Worm (Caenorhabditis elegans) whole organism, midembryonic: Measurements from ENCODE around the gene cdr-6.

ENCODE experiments used
- T22C8.4 ChIP-seq: fragments of 200-800 bp; sonication (Bioruptor generic); IDR thresholded peaks from 2 replicates; pipeline ENCODE4 v1.3.6; 2022; ENCODE audit warnings: missing genetic modification characterization, missing compliant biosample characterization
- flt-1 ChIP-seq: fragments of 200-800 bp; sonication (Bioruptor generic); IDR thresholded peaks from 2 replicates; pipeline ENCODE4 v1.3.6; 2022; ENCODE audit warnings: missing genetic modification characterization, missing compliant biosample characterization
- ref-1 ChIP-seq: fragments of 200-800 bp; sonication (Bioruptor generic); conservative IDR thresholded peaks from 2 replicates; pipeline ENCODE4 v1.3.6; 2022; ENCODE audit warnings: missing genetic modification reagents, missing genetic modification characterization, missing compliant biosample characterization
- ztf-29 ChIP-seq: fragments of 200-800 bp; sonication (Bioruptor generic); IDR thresholded peaks from 2 replicates; pipeline ENCODE4 v1.3.6; 2022; ENCODE audit warnings: missing genetic modification reagents, missing genetic modification characterization, missing compliant biosample characterization

DNA sequence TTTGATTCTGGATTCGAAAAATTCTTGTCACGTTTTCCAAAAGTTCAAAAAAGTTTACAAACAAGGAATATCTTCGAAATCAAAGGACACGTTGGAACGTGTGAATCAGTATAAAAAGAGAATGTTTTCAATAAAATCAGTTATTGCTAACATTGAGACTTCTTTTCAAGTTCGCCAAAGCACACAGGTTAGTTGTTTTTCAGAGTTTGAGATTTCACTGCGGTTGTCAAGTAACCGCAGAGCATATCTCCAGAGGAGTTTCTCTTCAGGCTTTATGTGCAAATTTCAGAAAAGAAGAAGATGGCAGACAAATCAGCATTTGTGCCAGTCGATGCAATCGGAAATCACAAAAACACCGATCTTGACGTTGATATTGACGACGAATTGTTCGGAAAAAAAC lies 27.3 kb downstream of the cdr-6 start, which contains the start of gene K01D12.15:
- TF ChIP-seq ref-1 (no peak), flt-1 (GFP tag; lab: Robert Waterston, UW) (no peak), T22C8.4 (GFP tag; lab: Robert Waterston, UW) (no peak), ztf-29 (GFP tag; lab: Robert Waterston, UW) (no peak)
